Fruit fly (Drosophila melanogaster): Measurements from ENCODE around the gene CG17806.

CG17806 gene

DNA sequence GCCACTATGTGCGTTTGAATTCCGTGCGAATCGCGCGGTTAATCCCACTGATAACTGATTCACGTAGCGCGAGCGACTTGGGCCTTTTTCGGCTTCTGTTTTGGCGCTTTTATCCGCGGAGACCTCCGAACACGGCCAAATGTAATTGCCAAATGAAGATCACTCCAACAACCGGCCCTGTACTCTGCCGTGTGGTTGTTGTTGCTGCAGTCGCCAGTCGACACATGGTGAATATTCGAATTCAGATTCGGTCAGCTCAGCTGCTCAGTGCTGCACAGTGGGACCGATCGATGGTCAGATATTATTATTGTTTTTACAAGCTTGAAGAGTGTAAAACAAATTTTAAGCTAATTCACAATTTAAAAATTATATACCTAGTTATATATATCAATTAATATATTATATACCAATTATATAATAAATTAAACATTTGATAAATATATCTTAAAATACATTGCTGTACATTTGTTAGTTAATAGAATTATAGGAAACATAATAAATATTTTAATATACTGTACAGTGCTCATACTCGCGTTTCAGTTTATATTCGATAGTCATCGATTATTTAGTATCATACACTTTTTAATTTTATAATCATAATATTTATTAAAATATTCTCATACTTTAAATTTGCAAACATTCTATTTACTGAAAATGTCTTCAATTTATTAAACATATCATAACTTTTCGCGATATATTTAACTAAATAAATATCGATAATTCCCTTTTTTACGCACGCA is 8.6 kb downstream of the CG17806 start, which contains the start of gene CG43102 (continued):
- peak; percentile 51 for TF ChIP-seq CG8388 (GFP tag; optimal IDR thresholded peaks at IDR 0.05)
- no peak for TF ChIP-seq dan (GFP tag; IDR thresholded peaks at IDR 0.05)
- TF ChIP-seq CG18599 (GFP tag; optimal IDR thresholded peaks at IDR 0.05): peak; percentile 79
- no peak for TF ChIP-seq ems (GFP tag; optimal IDR thresholded peaks at IDR 0.05)
- no peak for TF ChIP-seq tx (GFP tag; optimal IDR thresholded peaks at IDR 0.05)
- TF ChIP-seq ttk (GFP tag; IDR thresholded peaks at IDR 0.05): peak; percentile 63; the same call in 1 of the 2 replicates
- TF ChIP-seq CG15696 (tag; optimal IDR thresholded peaks at IDR 0.05): peak; percentile 43
- TF ChIP-seq lab (GFP tag; optimal IDR thresholded peaks at IDR 0.05): peak; percentile 73
- TF ChIP-seq Hey (tag; optimal IDR thresholded peaks at IDR 0.05): peak; percentile 11
- TF ChIP-seq gce (GFP tag; IDR thresholded peaks at IDR 0.05): peak; percentile 47; the same call in 1 of the 3 replicates
- TF ChIP-seq CG4854 (GFP tag; optimal IDR thresholded peaks at IDR 0.05): no peak
- TF ChIP-seq Usf (GFP tag; optimal IDR thresholded peaks at IDR 0.05): peak; percentile 14
- TF ChIP-seq D19A (tag; optimal IDR thresholded peaks at IDR 0.05): peak; percentile 56
- TF ChIP-seq Elba2 (GFP tag; optimal IDR thresholded peaks at IDR 0.05): no peak
- peak; percentile 93 for TF ChIP-seq CG11560 (tag; IDR thresholded peaks at IDR 0.05)
- peak; percentile 16 for TF ChIP-seq CG10274 (GFP tag; optimal IDR thresholded peaks at IDR 0.05)
- TF ChIP-seq CG8944 (GFP tag; optimal IDR thresholded peaks at IDR 0.05): peak; percentile 44
- no peak for TF ChIP-seq CG6683 (GFP tag; optimal IDR thresholded peaks at IDR 0.05)
- TF ChIP-seq bcd (GFP tag; optimal IDR thresholded peaks at IDR 0.05): peak; percentile 46
- TF ChIP-seq lbe (GFP tag; optimal IDR thresholded peaks at IDR 0.05): peak; percentile 51
- peak; percentile 87 for TF ChIP-seq CG12769 (tag; optimal IDR thresholded peaks at IDR 0.05)
- TF ChIP-seq hbn (GFP tag; IDR thresholded peaks at IDR 0.05; ENCODE audit: partially characterized antibody): 0 out of 2 replicates have a peak, but pooled peaks have one; percentile 60
- peak; percentile 20 for TF ChIP-seq kni (GFP tag; optimal IDR thresholded peaks at IDR 0.05)
- no peak for TF ChIP-seq CG8359 (GFP tag; optimal IDR thresholded peaks at IDR 0.05; ENCODE audit: borderline replicate concordance)
- TF ChIP-seq Atf6 (GFP tag; IDR thresholded peaks at IDR 0.05): peak; percentile 38; the same call in 1 of the 2 replicates
- TF ChIP-seq chm (GFP tag; IDR thresholded peaks at IDR 0.05): peak; percentile 54; the same call in 1 of the 2 replicates
- peak; percentile 44 for TF ChIP-seq CG10979 (tag; optimal IDR thresholded peaks at IDR 0.05)
- peak; percentile 36 for TF ChIP-seq CG18011 (GFP tag; optimal IDR thresholded peaks at IDR 0.05)
- TF ChIP-seq prd (optimal IDR thresholded peaks at IDR 0.05): no peak
- peak; percentile 80 for TF ChIP-seq prd (GFP tag; IDR thresholded peaks at IDR 0.05)
- peak; percentile 43 for TF ChIP-seq Sox100B (GFP tag; optimal IDR thresholded peaks at IDR 0.05)
- TF ChIP-seq BtbVII (GFP tag; optimal IDR thresholded peaks at IDR 0.05): peak; percentile 42
- TF ChIP-seq Doc2 (GFP tag; IDR thresholded peaks at IDR 0.05): no peak
- peak; percentile 70 for TF ChIP-seq CoRest (tag; optimal IDR thresholded peaks at IDR 0.05)
- no peak for TF ChIP-seq NC2β (GFP tag; optimal IDR thresholded peaks at IDR 0.05)
- TF ChIP-seq pita (GFP tag; optimal IDR thresholded peaks at IDR 0.05): no peak
- TF ChIP-seq Abd-B (GFP tag; optimal IDR thresholded peaks at IDR 0.05): peak; percentile 58
- TF ChIP-seq TFAM (GFP tag; optimal IDR thresholded peaks at IDR 0.05): no peak
- no peak for TF ChIP-seq CG7963 (GFP tag; IDR thresholded peaks at IDR 0.05; ENCODE audit: partially characterized antibody)
- TF ChIP-seq vnd (GFP tag; IDR thresholded peaks at IDR 0.05; ENCODE audit: partially characterized antibody): peak; percentile 69
- TF ChIP-seq CG13894 (tag; optimal IDR thresholded peaks at IDR 0.05): peak; percentile 51
- peak; percentile 56 for TF ChIP-seq CrebB (tag; optimal IDR thresholded peaks at IDR 0.05)
- peak; percentile 24 for TF ChIP-seq CG6654 (GFP tag; optimal IDR thresholded peaks at IDR 0.05)
- TF ChIP-seq CG14050 (GFP tag; IDR thresholded peaks at IDR 0.05): peak; percentile 57
- TF ChIP-seq Deaf1 (tag; optimal IDR thresholded peaks at IDR 0.05): peak; percentile 60
- no peak for TF ChIP-seq CG12236 (GFP tag; optimal IDR thresholded peaks at IDR 0.05)
- peak; percentile 51 for TF ChIP-seq CG7987 (GFP tag; optimal IDR thresholded peaks at IDR 0.05)
- peak; percentile 7 for TF ChIP-seq dmrt11E (tag; optimal IDR thresholded peaks at IDR 0.05)
